Worm (Caenorhabditis elegans) whole organism, L3 larva: ENCODE measurements around the gene C04G2.5.

Experiments
- R02D3.7 ChIP-seq: fragments of 150-350 bp; optimal IDR thresholded peaks from 2 replicates; lab custom pipeline; 2014; ENCODE audit warnings: missing biosample characterization, missing genetic modification characterization
- ZK546.5 ChIP-seq: sonication (generic microtip); optimal IDR thresholded peaks from 2 replicates; lab custom pipeline; 2017; ENCODE audit warnings: missing biosample characterization, missing genetic modification characterization
- aly-2 ChIP-seq: fragments of 150-350 bp; optimal IDR thresholded peaks from 2 replicates; lab custom pipeline; 2014; ENCODE audit warnings: missing biosample characterization, missing genetic modification characterization
- ceh-16 ChIP-seq: sonication (generic microtip); optimal IDR thresholded peaks from 2 replicates; lab custom pipeline; 2017; ENCODE audit warnings: missing biosample characterization, missing genetic modification characterization
- ceh-28 ChIP-seq: fragments of 150-350 bp; optimal IDR thresholded peaks from 2 replicates; lab custom pipeline; 2014; ENCODE audit warnings: missing biosample characterization, missing genetic modification reagents, missing genetic modification characterization
- ceh-82 ChIP-seq: fragments of 150-350 bp; optimal IDR thresholded peaks from 2 replicates; lab custom pipeline; 2014; ENCODE audit warnings: missing biosample characterization, missing genetic modification characterization
- ceh-9 ChIP-seq: sonication (generic microtip); optimal IDR thresholded peaks from 2 replicates; lab custom pipeline; 2018; ENCODE audit warnings: missing biosample characterization, missing genetic modification characterization
- egl-27 ChIP-seq: sonication (generic microtip); optimal IDR thresholded peaks from 4 replicates; lab custom pipeline; 2017; ENCODE audit warnings: missing biosample characterization, missing genetic modification reagents, missing genetic modification characterization
- egl-5 ChIP-seq: fragments of 150-350 bp; optimal IDR thresholded peaks from 2 replicates; lab custom pipeline; 2017; ENCODE audit warnings: missing biosample characterization, missing genetic modification reagents, missing genetic modification characterization, inconsistent platforms
- elt-2 ChIP-seq: sonication (generic microtip); optimal IDR thresholded peaks from 2 replicates; lab custom pipeline; 2016; ENCODE audit warnings: missing genetic modification reagents, mild to moderate bottlenecking, missing genetic modification characterization, missing compliant biosample characterization
- eor-1 ChIP-seq, 2 experiments: fragments of 150-350 bp; optimal IDR thresholded peaks; 2 replicates each; lab custom pipeline; 2014 to 2018; ENCODE audit warnings: missing biosample characterization in 2 of 2, missing genetic modification characterization in 2 of 2
- hmg-11 ChIP-seq: sonication (generic microtip); optimal IDR thresholded peaks from 2 replicates; lab custom pipeline; 2016; ENCODE audit warnings: missing genetic modification characterization, missing compliant biosample characterization
- jun-1 ChIP-seq: fragments of 150-350 bp; optimal IDR thresholded peaks from 2 replicates; lab custom pipeline; 2014; ENCODE audit warnings: missing biosample characterization, missing genetic modification reagents, missing genetic modification characterization
- lin-15B ChIP-seq: fragments of 150-350 bp; optimal IDR thresholded peaks from 2 replicates; lab custom pipeline; 2014; ENCODE audit warnings: missing biosample characterization, missing genetic modification characterization
- lin-39 ChIP-seq: fragments of 150-350 bp; optimal IDR thresholded peaks from 2 replicates; lab custom pipeline; 2018; ENCODE audit warnings: missing biosample characterization, missing genetic modification reagents, missing genetic modification characterization
- lsy-12 ChIP-seq: sonication (generic microtip); optimal IDR thresholded peaks from 2 replicates; lab custom pipeline; 2016; ENCODE audit warnings: mild to moderate bottlenecking, missing genetic modification characterization, missing compliant biosample characterization
- mdl-1 ChIP-seq: fragments of 150-350 bp; optimal IDR thresholded peaks from 2 replicates; lab custom pipeline; 2014; ENCODE audit warnings: missing biosample characterization, missing genetic modification characterization
- mml-1 ChIP-seq: fragments of 150-350 bp; sonication (generic microtip); optimal IDR thresholded peaks from 3 replicates; lab custom pipeline; 2014; ENCODE audit warnings: missing biosample characterization, missing genetic modification characterization
- nhr-11 ChIP-seq: fragments of 150-350 bp; optimal IDR thresholded peaks from 2 replicates; lab custom pipeline; 2014; ENCODE audit warnings: missing biosample characterization, missing genetic modification characterization
- nhr-12 ChIP-seq: fragments of 150-350 bp; optimal IDR thresholded peaks from 2 replicates; lab custom pipeline; 2014; ENCODE audit warnings: missing biosample characterization, missing genetic modification characterization
- nhr-23 ChIP-seq: fragments of 150-350 bp; optimal IDR thresholded peaks from 2 replicates; lab custom pipeline; 2014; ENCODE audit warnings: missing biosample characterization, missing genetic modification reagents, missing genetic modification characterization
- nhr-237 ChIP-seq: fragments of 150-350 bp; optimal IDR thresholded peaks from 2 replicates; lab custom pipeline; 2014; ENCODE audit warnings: missing biosample characterization, missing genetic modification characterization
- nhr-28 ChIP-seq: fragments of 150-350 bp; optimal IDR thresholded peaks from 2 replicates; lab custom pipeline; 2014; ENCODE audit warnings: missing biosample characterization, missing genetic modification characterization
- nhr-43 ChIP-seq: sonication (generic microtip); optimal IDR thresholded peaks from 2 replicates; lab custom pipeline; 2016; ENCODE audit warnings: mild to moderate bottlenecking, missing genetic modification characterization, missing compliant biosample characterization; ENCODE audit not compliant: poor library complexity, severe bottlenecking
- nhr-67 ChIP-seq: fragments of 150-350 bp; optimal IDR thresholded peaks from 2 replicates; lab custom pipeline; 2014; ENCODE audit warnings: missing biosample characterization, missing genetic modification characterization
- nhr-76 ChIP-seq: fragments of 150-350 bp; sonication (generic microtip); optimal IDR thresholded peaks from 5 replicates; lab custom pipeline; 2014; ENCODE audit warnings: missing biosample characterization, missing genetic modification characterization
- nhr-77 ChIP-seq: fragments of 150-350 bp; optimal IDR thresholded peaks from 2 replicates; lab custom pipeline; 2014; ENCODE audit warnings: missing biosample characterization, missing genetic modification characterization
- pha-4 ChIP-seq: fragments of 150-350 bp; optimal IDR thresholded peaks from 2 replicates; lab custom pipeline; 2014; ENCODE audit warnings: missing biosample characterization, missing genetic modification reagents, missing genetic modification characterization
- pqm-1 ChIP-seq: fragments of 150-350 bp; optimal IDR thresholded peaks from 2 replicates; lab custom pipeline; 2017; ENCODE audit warnings: missing biosample characterization, missing genetic modification characterization, inconsistent platforms
- skn-1 ChIP-seq: fragments of 150-350 bp; optimal IDR thresholded peaks from 2 replicates; lab custom pipeline; 2014; ENCODE audit warnings: missing biosample characterization, missing genetic modification characterization
- tbx-2 ChIP-seq: sonication (generic microtip); optimal IDR thresholded peaks from 2 replicates; lab custom pipeline; 2016; ENCODE audit warnings: mild to moderate bottlenecking, missing genetic modification characterization, missing compliant biosample characterization
- unc-62 ChIP-seq: fragments of 150-350 bp; sonication (generic microtip); optimal IDR thresholded peaks from 4 replicates; lab custom pipeline; 2014; ENCODE audit warnings: missing biosample characterization, missing genetic modification reagents, missing genetic modification characterization
- zag-1 ChIP-seq: fragments of 150-350 bp; optimal IDR thresholded peaks from 2 replicates; lab custom pipeline; 2014; ENCODE audit warnings: missing biosample characterization, missing genetic modification characterization
- ztf-4 ChIP-seq: fragments of 150-350 bp; optimal IDR thresholded peaks from 2 replicates; lab custom pipeline; 2014; ENCODE audit warnings: missing biosample characterization, missing genetic modification characterization

C04G2.5 gene

DNA sequence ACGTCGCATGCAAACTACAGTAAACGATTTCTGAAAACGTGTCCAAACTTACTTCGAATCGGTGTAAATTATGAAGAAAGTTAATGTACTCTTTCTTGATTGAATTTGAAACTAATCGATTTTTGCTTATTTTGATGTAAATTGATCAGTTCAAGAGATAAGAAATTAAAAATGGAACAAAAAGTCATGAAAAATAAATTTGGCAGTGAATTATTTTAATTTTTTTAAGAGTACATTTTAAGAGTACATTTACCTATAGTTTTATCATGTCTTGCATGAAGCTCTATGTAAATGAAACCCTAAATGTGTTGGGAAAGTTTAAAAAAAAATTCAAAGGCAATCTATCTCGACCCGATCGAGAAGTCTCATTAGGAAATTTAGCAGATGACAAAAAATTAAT lies 38.9 kb downstream of the C04G2.5 start, which contains the start of gene T04B2.7:
Gene T04B2.7, minus strand, starts transcription at position 101 of the 400 bp plus-strand sequence.
- TF ChIP-seq ztf-4 (no peak), nhr-11 (no peak), pha-4 (no peak), skn-1 (tag; lab: Kevin White, UChicago) (no peak)
- TF ChIP-seq, all 47 proteins: peak for 0

DNA sequence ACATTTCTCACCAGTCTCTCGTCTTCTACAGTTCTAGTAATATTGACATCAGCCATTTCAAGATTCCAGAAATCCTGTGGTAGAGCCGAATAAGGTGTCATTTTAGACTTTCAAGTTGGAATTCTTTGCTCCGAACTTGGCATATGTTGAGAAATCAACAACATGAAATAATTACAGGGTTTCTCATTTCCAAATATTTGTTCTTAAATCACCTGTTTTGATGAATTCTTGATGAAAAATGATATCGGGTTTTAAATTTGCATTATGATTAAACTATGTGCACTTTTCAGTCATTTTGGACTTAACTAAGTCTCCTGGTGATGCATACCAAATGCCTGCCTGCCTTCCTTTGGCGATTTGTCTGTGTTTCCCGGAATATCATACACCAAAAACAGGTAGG lies 41.5 kb downstream of the C04G2.5 start, which contains the start of gene srv-12:
Gene srv-12, minus strand, starts transcription at position 101 of the 400 bp plus-strand sequence.
- TF ChIP-seq nhr-77 (tag; lab: Kevin White, UChicago) (no peak), lsy-12 (no peak), mml-1 (no peak), ceh-82 (tag; lab: Kevin White, UChicago) (no peak), ceh-9 (no peak), ZK546.5 (tag; lab: Kevin White, UChicago) (no peak), hmg-11 (tag; lab: Kevin White, UChicago) (no peak), nhr-23 (no peak), nhr-67 (tag; lab: Kevin White, UChicago) (no peak), nhr-76 (no peak), eor-1 (tag; optimal IDR thresholded peaks at IDR 0.05; lab: Kevin White, UChicago) (no peak)

DNA sequence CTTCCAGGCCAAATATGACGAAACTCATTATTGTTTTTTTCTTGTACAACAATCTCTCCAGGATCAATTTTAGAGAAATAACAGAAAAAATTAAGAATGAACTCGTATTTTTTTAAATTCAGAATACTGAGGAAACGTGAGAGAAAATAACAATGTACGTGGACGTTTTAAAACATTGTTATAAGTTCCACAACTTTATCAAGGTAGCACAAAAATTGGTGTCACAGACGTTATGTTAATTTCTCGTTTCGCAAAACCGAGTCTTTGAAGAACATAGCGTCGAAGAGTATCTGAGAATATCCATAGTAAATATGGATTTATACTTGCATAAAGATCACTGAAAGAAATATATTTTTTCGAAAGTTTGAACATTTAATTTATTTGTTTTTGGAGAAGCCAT lies 44.0 kb downstream of the C04G2.5 start, which contains the start of gene T04B2.8:
Gene T04B2.8, minus strand, starts transcription at position 101 of the 400 bp plus-strand sequence.
- no peak for TF ChIP-seq zag-1 (tag; lab: Kevin White, UChicago)
- TF ChIP-seq ceh-82 (tag; lab: Kevin White, UChicago), result no peak
- no peak for TF ChIP-seq lsy-12
- TF ChIP-seq elt-2, result no peak
- TF ChIP-seq nhr-237 (tag; lab: Kevin White, UChicago), result no peak
- no peak for TF ChIP-seq unc-62 (GFP tag; lab: Kevin White, UChicago)
- TF ChIP-seq nhr-28 (tag; lab: Kevin White, UChicago), result no peak
- TF ChIP-seq ZK546.5 (tag; lab: Kevin White, UChicago), result no peak
- TF ChIP-seq pha-4, result no peak
- no peak for TF ChIP-seq nhr-43 (tag; lab: Kevin White, UChicago)
- no peak for TF ChIP-seq hmg-11 (tag; lab: Kevin White, UChicago)
- TF ChIP-seq mdl-1, result no peak
- TF ChIP-seq jun-1, result no peak
- no peak for TF ChIP-seq pqm-1
- no peak for TF ChIP-seq aly-2
- TF ChIP-seq R02D3.7 (tag; lab: Kevin White, UChicago), result no peak
- no peak for TF ChIP-seq ceh-16 (tag; lab: Kevin White, UChicago)
- no peak for TF ChIP-seq tbx-2 (tag; lab: Kevin White, UChicago)
- no peak for TF ChIP-seq lin-15B (tag; lab: Kevin White, UChicago)

DNA sequence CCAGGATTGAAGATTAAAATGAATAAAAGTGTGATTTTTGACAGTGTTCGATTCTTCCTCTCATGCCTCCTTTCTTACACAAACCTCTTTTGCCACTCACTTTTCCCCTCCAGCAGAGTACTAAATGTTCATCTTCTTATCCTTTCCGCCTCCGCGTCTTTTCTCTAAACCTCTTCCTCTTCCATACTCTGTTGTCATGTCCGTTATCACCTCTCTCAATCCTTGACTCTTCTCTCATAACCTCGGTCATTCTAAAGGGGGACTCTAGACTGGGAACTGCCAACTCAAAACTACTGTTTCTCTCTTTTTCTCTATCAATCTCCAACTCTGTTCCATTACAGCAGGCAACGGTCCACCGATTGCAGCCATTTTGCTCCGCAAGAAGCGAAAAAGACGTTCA lies 46.8 kb downstream of the C04G2.5 start:
- TF ChIP-seq ztf-4 (no peak), nhr-77 (tag; lab: Kevin White, UChicago) (no peak), nhr-43 (tag; lab: Kevin White, UChicago) (no peak), ceh-28 (tag; lab: Kevin White, UChicago) (no peak), nhr-237 (tag; lab: Kevin White, UChicago) (no peak), R02D3.7 (tag; lab: Kevin White, UChicago) (no peak), unc-62 (GFP tag; lab: Kevin White, UChicago) (no peak), nhr-12 (tag; lab: Kevin White, UChicago) (no peak), hmg-11 (tag; lab: Kevin White, UChicago) (no peak)

DNA sequence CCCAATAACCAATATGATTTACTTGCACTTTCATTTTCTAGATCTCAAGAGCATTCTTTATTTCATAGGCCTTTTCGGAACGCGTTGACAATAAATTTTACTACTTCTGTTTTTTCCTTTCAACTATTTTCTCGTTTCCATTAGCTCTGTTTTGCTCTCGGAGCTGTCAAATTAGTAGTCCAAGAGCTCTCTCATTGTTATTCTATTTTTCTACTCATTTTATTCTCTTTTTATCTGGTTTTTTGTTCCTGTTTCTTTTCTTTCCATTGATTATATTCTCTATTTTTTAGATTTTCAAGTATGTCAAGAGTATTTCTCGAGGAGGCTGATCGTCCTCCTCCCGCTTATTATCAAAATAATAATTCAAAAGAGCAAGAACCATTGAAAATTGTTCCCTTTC lies 48.0 kb downstream of the C04G2.5 start, which contains the start of gene T04B2.3:
Gene T04B2.3, plus strand, starts transcription at position 301 of the 400 bp plus-strand sequence.
- TF ChIP-seq egl-5, result no peak
- no peak for TF ChIP-seq lsy-12

DNA sequence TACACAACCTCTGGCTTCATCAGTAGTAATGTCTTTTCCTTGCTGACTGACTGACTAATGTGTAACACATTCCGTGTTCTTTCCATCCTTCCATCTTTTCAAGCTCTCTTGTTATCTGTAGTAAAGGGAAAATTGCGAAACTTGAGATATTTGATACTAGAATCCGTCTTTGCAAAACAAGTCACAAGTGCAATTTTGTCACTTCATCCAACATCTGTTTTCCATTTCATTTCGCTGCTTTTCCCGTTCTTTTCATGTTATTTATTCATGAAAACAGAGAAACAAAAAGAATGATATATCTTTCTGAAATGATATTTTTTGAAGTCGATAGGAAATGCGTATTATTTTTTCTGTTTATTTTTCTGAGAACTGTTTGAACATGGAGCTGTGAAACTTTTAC lies 49.1 kb downstream of the C04G2.5 start:
- TF ChIP-seq egl-27 (tag; lab: Kevin White, UChicago), result no peak
- TF ChIP-seq lin-39, result peak; percentile 1
